Worm (Caenorhabditis elegans) whole organism, early embryonic: ENCODE data around the gene dph-7.

Experiments
- B0310.2 ChIP-seq: sonication (generic microtip); optimal IDR thresholded peaks from 2 replicates; lab custom pipeline; 2016; ENCODE audit warnings: mild to moderate bottlenecking, missing genetic modification characterization, missing compliant biosample characterization
- F13C5.2 ChIP-seq: sonication (generic microtip); optimal IDR thresholded peaks from 2 replicates; lab custom pipeline; 2017; ENCODE audit warnings: mild to moderate bottlenecking, missing genetic modification characterization, inconsistent platforms, missing compliant biosample characterization
- aly-1 ChIP-seq: sonication (generic microtip); optimal IDR thresholded peaks from 2 replicates; lab custom pipeline; 2016; ENCODE audit warnings: missing genetic modification characterization, missing compliant biosample characterization
- ama-1 ChIP-seq: fragments of 150-350 bp; optimal IDR thresholded peaks from 2 replicates; lab custom pipeline; 2014
- ceh-13 ChIP-seq: fragments of 200-800 bp; sonication (Bioruptor generic); optimal IDR thresholded peaks from 2 replicates; lab custom pipeline; 2018; ENCODE audit warnings: mild to moderate bottlenecking, missing genetic modification characterization, missing compliant biosample characterization
- ceh-36 ChIP-seq: sonication (generic microtip); optimal IDR thresholded peaks from 2 replicates; lab custom pipeline; 2016; ENCODE audit warnings: missing genetic modification characterization, inconsistent platforms, missing compliant biosample characterization
- ets-7 ChIP-seq: sonication (generic microtip); optimal IDR thresholded peaks from 2 replicates; lab custom pipeline; 2016; ENCODE audit warnings: missing genotype, missing genetic modification characterization, missing compliant biosample characterization
- flt-1 ChIP-seq: fragments of 200-800 bp; sonication (Bioruptor generic); IDR thresholded peaks from 2 replicates; pipeline ENCODE4 v1.3.6; 2022; ENCODE audit warnings: missing genetic modification characterization, missing compliant biosample characterization
- hmbx-1 ChIP-seq: sonication (generic microtip); optimal IDR thresholded peaks from 2 replicates; lab custom pipeline; 2016; ENCODE audit warnings: mild to moderate bottlenecking, missing genetic modification characterization, missing compliant biosample characterization
- hmg-4 ChIP-seq: fragments of 200-800 bp; sonication (Bioruptor generic); optimal IDR thresholded peaks from 2 replicates; lab custom pipeline; 2018; ENCODE audit warnings: mild to moderate bottlenecking, missing genetic modification characterization, missing compliant biosample characterization
- hnd-1 ChIP-seq: sonication (generic microtip); optimal IDR thresholded peaks from 2 replicates; lab custom pipeline; 2016; ENCODE audit warnings: missing genetic modification characterization, missing compliant biosample characterization
- pes-1 ChIP-seq: fragments of 200-800 bp; sonication (Bioruptor generic); IDR thresholded peaks from 2 replicates; pipeline ENCODE4 v1.3.6; 2022; ENCODE audit warnings: missing genetic modification reagents, missing genetic modification characterization, missing compliant biosample characterization
- scrt-1 ChIP-seq: fragments of 200-800 bp; sonication (Bioruptor generic); IDR thresholded peaks from 2 replicates; pipeline ENCODE4 v1.3.6; 2022; ENCODE audit warnings: missing genetic modification characterization, missing compliant biosample characterization
- sea-1 ChIP-seq: fragments of 200-800 bp; sonication (Bioruptor generic); conservative IDR thresholded peaks from 2 replicates; pipeline ENCODE4 v1.3.6; 2022; ENCODE audit warnings: missing genetic modification characterization, missing compliant biosample characterization
- tbx-11 ChIP-seq: fragments of 200-800 bp; sonication (Bioruptor generic); IDR thresholded peaks from 2 replicates; pipeline ENCODE4 v1.3.6; 2022; ENCODE audit warnings: missing genetic modification characterization, missing compliant biosample characterization
- tbx-37 ChIP-seq: fragments of 200-800 bp; sonication (Bioruptor generic); conservative IDR thresholded peaks from 2 replicates; pipeline ENCODE4 v1.3.6; 2022; ENCODE audit warnings: missing genetic modification reagents, missing genetic modification characterization, missing compliant biosample characterization
- tra-4 ChIP-seq: sonication (generic microtip); optimal IDR thresholded peaks from 2 replicates; lab custom pipeline; 2017; ENCODE audit warnings: missing genetic modification characterization, missing compliant biosample characterization

The dph-7 gene

ce11 chrIII:13339672-13340071 lies 24.7 kb downstream of the dph-7 start, which contains the start of gene F53A2.3:
F53A2.3 (minus strand) TSS chrIII:13339772.
- TF ChIP-seq flt-1, result no peak
- no peak for TF ChIP-seq ceh-13 (GFP tag; lab: Kevin White, UChicago)
- no peak for TF ChIP-seq aly-1
- TF ChIP-seq ets-7 (tag; lab: Kevin White, UChicago), result no peak
- TF ChIP-seq tbx-37 (GFP tag; lab: Robert Waterston, UW), result no peak
- no peak for TF ChIP-seq scrt-1
- TF ChIP-seq tra-4, result no peak
- TF ChIP-seq hmbx-1 (tag; lab: Kevin White, UChicago), result no peak
- TF ChIP-seq pes-1 (GFP tag; lab: Robert Waterston, UW), result no peak
- TF ChIP-seq hnd-1 (tag; lab: Kevin White, UChicago), result no peak
- no peak for TF ChIP-seq ama-1
- no peak for TF ChIP-seq ceh-36 (tag; lab: Kevin White, UChicago)
- TF ChIP-seq hmg-4, result no peak
- TF ChIP-seq tbx-11 (GFP tag; lab: Robert Waterston, UW), result no peak
- TF ChIP-seq sea-1, result no peak
- no peak for TF ChIP-seq B0310.2 (tag; lab: Kevin White, UChicago)
- TF ChIP-seq F13C5.2 (tag; lab: Kevin White, UChicago), result no peak

ce11 chrIII:13340504-13341274 lies 25.8 kb downstream of the dph-7 start:
- TF ChIP-seq tra-4, result no peak

- no peak for TF ChIP-seq hmg-4
- no peak for TF ChIP-seq pes-1 (GFP tag; lab: Robert Waterston, UW)
- TF ChIP-seq tbx-11 (GFP tag; lab: Robert Waterston, UW), result no peak
- no peak for TF ChIP-seq tbx-37 (GFP tag; lab: Robert Waterston, UW)
- no peak for TF ChIP-seq flt-1
Observed at ce11 chrIII:13341275-13341626, 26.3 kb downstream of the dph-7 start, which contains the start of gene nud-1. nud-1 (plus strand) TSS chrIII:13341527.

ce11 chrIII:13342079-13342734 lies 27.3 kb downstream of the dph-7 start, which contains the start of gene dro-1:
dro-1 (plus strand) TSS chrIII:13342684.
- TF ChIP-seq flt-1 (no peak), ceh-36 (tag; lab: Kevin White, UChicago) (no peak), B0310.2 (tag; lab: Kevin White, UChicago) (no peak), aly-1 (no peak), ama-1 (no peak), pes-1 (GFP tag; lab: Robert Waterston, UW) (no peak)

ce11 chrIII:13343117-13343516 lies 28.2 kb downstream of the dph-7 start, which contains the start of gene ife-1:
ife-1 (plus strand) TSS chrIII:13343417.
- TF ChIP-seq sea-1, result no peak
- TF ChIP-seq ets-7 (tag; lab: Kevin White, UChicago), result no peak
- no peak for TF ChIP-seq hmg-4
- no peak for TF ChIP-seq tra-4
- TF ChIP-seq F13C5.2 (tag; lab: Kevin White, UChicago), result no peak
- TF ChIP-seq pes-1 (GFP tag; lab: Robert Waterston, UW), result no peak
- no peak for TF ChIP-seq hmbx-1 (tag; lab: Kevin White, UChicago)
- TF ChIP-seq scrt-1, result no peak
- no peak for TF ChIP-seq ama-1
- no peak for TF ChIP-seq B0310.2 (tag; lab: Kevin White, UChicago)
- no peak for TF ChIP-seq tbx-11 (GFP tag; lab: Robert Waterston, UW)
- no peak for TF ChIP-seq flt-1
- no peak for TF ChIP-seq ceh-13 (GFP tag; lab: Kevin White, UChicago)
- no peak for TF ChIP-seq aly-1
- TF ChIP-seq ceh-36 (tag; lab: Kevin White, UChicago), result no peak
- TF ChIP-seq hnd-1 (tag; lab: Kevin White, UChicago), result no peak
- no peak for TF ChIP-seq tbx-37 (GFP tag; lab: Robert Waterston, UW)

ce11 chrIII:13343562-13344139 lies 28.7 kb downstream of the dph-7 start:
- TF ChIP-seq sea-1 (no peak), tbx-37 (GFP tag; lab: Robert Waterston, UW) (no peak), F13C5.2 (tag; lab: Kevin White, UChicago) (no peak), B0310.2 (tag; lab: Kevin White, UChicago) (no peak), hmg-4 (no peak), hmbx-1 (tag; lab: Kevin White, UChicago) (no peak), ets-7 (tag; lab: Kevin White, UChicago) (no peak), ceh-13 (GFP tag; lab: Kevin White, UChicago) (no peak), ama-1 (no peak), pes-1 (GFP tag; lab: Robert Waterston, UW) (no peak), hnd-1 (tag; lab: Kevin White, UChicago) (no peak), tra-4 (no peak), flt-1 (no peak), tbx-11 (GFP tag; lab: Robert Waterston, UW) (no peak), aly-1 (no peak)

ce11 chrIII:13344538-13345136 lies 29.7 kb downstream of the dph-7 start, which contains the start of gene acaa-2:
acaa-2 (plus strand) TSS chrIII:13344937.
- TF ChIP-seq tbx-11 (GFP tag; lab: Robert Waterston, UW) (no peak), aly-1 (no peak), ets-7 (tag; lab: Kevin White, UChicago) (no peak), sea-1 (no peak), B0310.2 (tag; lab: Kevin White, UChicago) (no peak), ceh-13 (GFP tag; lab: Kevin White, UChicago) (no peak), tra-4 (no peak), tbx-37 (GFP tag; lab: Robert Waterston, UW) (no peak), flt-1 (no peak), hmbx-1 (tag; lab: Kevin White, UChicago) (no peak), pes-1 (GFP tag; lab: Robert Waterston, UW) (no peak), hmg-4 (no peak), ama-1 (no peak), scrt-1 (no peak), F13C5.2 (tag; lab: Kevin White, UChicago) (no peak), ceh-36 (tag; lab: Kevin White, UChicago) (no peak), hnd-1 (tag; lab: Kevin White, UChicago) (no peak)
